Fruit fly (Drosophila melanogaster) whole organism, embryonic: ENCODE measurements around the gene vih.

Experiments used
- B-H2 ChIP-seq: fragments of 200-800 bp; sonication (Bioruptor generic); optimal IDR thresholded peaks from 2 replicates; lab custom pipeline; 2018; ENCODE audit warnings: missing biosample characterization, mild to moderate bottlenecking, missing genetic modification characterization
- Bgb ChIP-seq: fragments of 200-800 bp; sonication (Bioruptor generic); IDR thresholded peaks from 2 replicates; pipeline ENCODE4 v1.3.6; 2022; ENCODE audit warnings: missing biosample characterization, missing genetic modification characterization; ENCODE audit not compliant: partially characterized antibody
- CG10209 ChIP-seq: fragments of 200-800 bp; sonication (Bioruptor generic); optimal IDR thresholded peaks from 3 replicates; lab custom pipeline; 2017; ENCODE audit warnings: missing biosample characterization, mild to moderate bottlenecking, missing genetic modification characterization, missing genetic modification reagents
- CG10267 ChIP-seq: fragments of 200-800 bp; sonication (Bioruptor generic); optimal IDR thresholded peaks from 2 replicates; lab custom pipeline; 2018; ENCODE audit warnings: missing biosample characterization, mild to moderate bottlenecking, missing genetic modification characterization, moderate library complexity
- CG10431 ChIP-seq: fragments of 200-800 bp; sonication (Bioruptor generic); optimal IDR thresholded peaks from 3 replicates; lab custom pipeline; 2018; ENCODE audit warnings: missing biosample characterization, mild to moderate bottlenecking, missing genetic modification characterization
- CG13894 ChIP-seq: fragments of 200-800 bp; sonication (Bioruptor generic); optimal IDR thresholded peaks from 3 replicates; lab custom pipeline; 2018; ENCODE audit warnings: missing biosample characterization, mild to moderate bottlenecking, missing genetic modification characterization, moderate library complexity
- CG14014 ChIP-seq: fragments of 200-800 bp; sonication (Bioruptor generic); IDR thresholded peaks from 2 replicates; pipeline ENCODE4 v1.3.6; 2022; ENCODE audit warnings: missing biosample characterization, missing genetic modification characterization
- CG15479 ChIP-seq: fragments of 200-800 bp; sonication (Bioruptor generic); optimal IDR thresholded peaks from 3 replicates; lab custom pipeline; 2019; ENCODE audit warnings: missing biosample characterization, mild to moderate bottlenecking, missing genetic modification characterization, moderate library complexity
- CG30403 ChIP-seq: fragments of 200-800 bp; sonication (Bioruptor generic); optimal IDR thresholded peaks from 3 replicates; lab custom pipeline; 2016; ENCODE audit warnings: missing biosample characterization, missing genetic modification characterization
- CG33557 ChIP-seq: fragments of 200-800 bp; sonication (Bioruptor generic); optimal IDR thresholded peaks from 2 replicates; lab custom pipeline; 2019; ENCODE audit warnings: missing biosample characterization, mild to moderate bottlenecking, missing genetic modification characterization, moderate library complexity
- CG34422 ChIP-seq: fragments of 200-800 bp; sonication (Bioruptor generic); IDR thresholded peaks from 3 replicates; pipeline ENCODE4 v1.3.6; 2022; ENCODE audit warnings: missing biosample characterization, missing genetic modification characterization
- CG4404 ChIP-seq: fragments of 200-800 bp; sonication (Bioruptor generic); IDR thresholded peaks from 2 replicates; pipeline ENCODE4 v1.3.6; 2022; ENCODE audit warnings: missing biosample characterization, missing genetic modification characterization
- CG6683 ChIP-seq: fragments of 200-800 bp; sonication (Bioruptor generic); optimal IDR thresholded peaks from 2 replicates; lab custom pipeline; 2017; ENCODE audit warnings: missing biosample characterization, mild to moderate bottlenecking, missing genetic modification characterization, missing genetic modification reagents
- CG7357 ChIP-seq: fragments of 200-800 bp; sonication (Bioruptor generic); IDR thresholded peaks from 3 replicates; pipeline ENCODE4 v1.3.6; 2022; ENCODE audit warnings: missing biosample characterization, missing genetic modification characterization
- CG8281 ChIP-seq: fragments of 200-800 bp; sonication (Bioruptor generic); optimal IDR thresholded peaks from 2 replicates; lab custom pipeline; 2018; ENCODE audit warnings: missing biosample characterization, mild to moderate bottlenecking, missing genetic modification characterization, moderate library complexity
- CG9609 ChIP-seq: fragments of 200-800 bp; sonication (Bioruptor generic); optimal IDR thresholded peaks from 3 replicates; lab custom pipeline; 2016; ENCODE audit warnings: missing biosample characterization, missing genetic modification characterization
- CrebB ChIP-seq: fragments of 200-800 bp; sonication (Bioruptor generic); optimal IDR thresholded peaks from 3 replicates; lab custom pipeline; 2018; ENCODE audit warnings: missing biosample characterization, mild to moderate bottlenecking, missing genetic modification characterization
- Dip2 ChIP-seq: fragments of 200-800 bp; sonication (Bioruptor generic); IDR thresholded peaks from 2 replicates; pipeline ENCODE4 v1.3.6; 2022; ENCODE audit warnings: missing biosample characterization, missing genetic modification characterization
- Elba2 ChIP-seq: fragments of 200-800 bp; sonication (Bioruptor generic); optimal IDR thresholded peaks from 3 replicates; lab custom pipeline; 2016; ENCODE audit warnings: missing biosample characterization, missing genetic modification characterization
- Gug ChIP-seq: fragments of 200-800 bp; sonication (Bioruptor generic); IDR thresholded peaks from 4 replicates; pipeline ENCODE4 v1.3.6; 2022; ENCODE audit warnings: missing biosample characterization, missing genetic modification characterization
- H2.0 ChIP-seq: fragments of 200-800 bp; sonication (Bioruptor generic); IDR thresholded peaks from 2 replicates; pipeline ENCODE4 v1.3.6; 2022; ENCODE audit warnings: missing biosample characterization, missing genetic modification characterization
- Lim3 ChIP-seq: fragments of 200-800 bp; sonication (Bioruptor generic); IDR thresholded peaks from 2 replicates; pipeline ENCODE4 v1.3.6; 2022; ENCODE audit warnings: missing biosample characterization, missing genetic modification characterization
- MESR4 ChIP-seq: fragments of 200-800 bp; sonication (Bioruptor generic); optimal IDR thresholded peaks from 2 replicates; lab custom pipeline; 2018; ENCODE audit warnings: missing biosample characterization, mild to moderate bottlenecking, missing genetic modification characterization, moderate library complexity
- Mad ChIP-seq: fragments of 200-800 bp; sonication (Bioruptor generic); optimal IDR thresholded peaks from 2 replicates; lab custom pipeline; 2016; ENCODE audit warnings: missing biosample characterization, missing genetic modification characterization
- Max ChIP-seq: fragments of 200-800 bp; sonication (Bioruptor generic); optimal IDR thresholded peaks from 2 replicates; lab custom pipeline; 2016; ENCODE audit warnings: missing biosample characterization, mild to moderate bottlenecking, missing genetic modification characterization
- Med ChIP-seq: fragments of 200-800 bp; sonication (Bioruptor generic); peaks from one replicate; lab custom pipeline; 2016; ENCODE audit warnings: missing biosample characterization, missing genetic modification characterization, mild to moderate bottlenecking, inconsistent platforms, moderate library complexity
- Mes4 ChIP-seq: fragments of 200-800 bp; sonication (Bioruptor generic); optimal IDR thresholded peaks from 2 replicates; lab custom pipeline; 2016; ENCODE audit warnings: missing biosample characterization, missing genetic modification characterization
- NC2β ChIP-seq: fragments of 200-800 bp; sonication (Bioruptor generic); optimal IDR thresholded peaks from 2 replicates; lab custom pipeline; 2016; ENCODE audit warnings: missing biosample characterization, missing genetic modification characterization
- NfI ChIP-seq: fragments of 200-800 bp; sonication (Bioruptor generic); optimal IDR thresholded peaks from 3 replicates; lab custom pipeline; 2018; ENCODE audit warnings: missing biosample characterization, mild to moderate bottlenecking, missing genetic modification characterization, moderate library complexity
- Optix ChIP-seq: fragments of 200-800 bp; sonication (Bioruptor generic); IDR thresholded peaks from 3 replicates; pipeline ENCODE4 v1.3.6; 2022; ENCODE audit warnings: missing biosample characterization, missing genetic modification characterization
- Xbp1 ChIP-seq: fragments of 200-800 bp; sonication (Bioruptor generic); optimal IDR thresholded peaks from 3 replicates; lab custom pipeline; 2016; ENCODE audit warnings: missing biosample characterization, mild to moderate bottlenecking, missing genetic modification characterization
- ab ChIP-seq: fragments of 200-800 bp; sonication (Bioruptor generic); optimal IDR thresholded peaks from 2 replicates; lab custom pipeline; 2016; ENCODE audit warnings: missing biosample characterization, missing genetic modification characterization
- bowl ChIP-seq: fragments of 200-800 bp; sonication (Bioruptor generic); IDR thresholded peaks from 2 replicates; pipeline ENCODE4 v1.3.6; 2022; ENCODE audit warnings: missing biosample characterization, missing genetic modification characterization
- cas ChIP-seq: fragments of 200-800 bp; sonication (Bioruptor generic); IDR thresholded peaks from 2 replicates; pipeline ENCODE4 v1.3.6; 2022; ENCODE audit warnings: missing biosample characterization, missing genetic modification characterization
- caup ChIP-seq: fragments of 200-800 bp; sonication (Bioruptor generic); optimal IDR thresholded peaks from 3 replicates; lab custom pipeline; 2017; ENCODE audit warnings: missing biosample characterization, mild to moderate bottlenecking, missing genetic modification characterization, moderate library complexity; ENCODE audit not compliant: severe bottlenecking
- da ChIP-seq: fragments of 200-800 bp; sonication (Bioruptor generic); optimal IDR thresholded peaks from 2 replicates; lab custom pipeline; 2016; ENCODE audit warnings: missing biosample characterization, missing genetic modification characterization
- dimm ChIP-seq: fragments of 200-800 bp; sonication (Bioruptor generic); IDR thresholded peaks from 2 replicates; pipeline ENCODE4 v1.3.6; 2022; ENCODE audit warnings: missing biosample characterization, missing genetic modification characterization
- fd3F ChIP-seq: fragments of 200-800 bp; sonication (Bioruptor generic); optimal IDR thresholded peaks from 2 replicates; lab custom pipeline; 2018; ENCODE audit warnings: missing biosample characterization, mild to moderate bottlenecking, missing genetic modification characterization, moderate library complexity
- fru ChIP-seq: fragments of >200 bp; optimal IDR thresholded peaks from 2 replicates; lab custom pipeline; 2017
- grau ChIP-seq: fragments of 200-800 bp; optimal IDR thresholded peaks from 3 replicates; lab custom pipeline; 2019; ENCODE audit warnings: missing biosample characterization, mild to moderate bottlenecking, missing genetic modification characterization, moderate library complexity
- ham ChIP-seq: fragments of 200-800 bp; sonication (Bioruptor generic); IDR thresholded peaks from 2 replicates; pipeline ENCODE4 v1.3.6; 2022; ENCODE audit warnings: missing biosample characterization, missing genetic modification characterization
- hbn ChIP-seq: fragments of 200-800 bp; sonication (Bioruptor generic); IDR thresholded peaks from 2 replicates; pipeline ENCODE4 v1.3.6; 2022; ENCODE audit warnings: missing biosample characterization, missing genetic modification characterization; ENCODE audit not compliant: partially characterized antibody
- ind ChIP-seq: fragments of 200-800 bp; sonication (Bioruptor generic); optimal IDR thresholded peaks from 3 replicates; lab custom pipeline; 2016; ENCODE audit warnings: missing biosample characterization, missing genetic modification characterization
- insv ChIP-seq, 2 experiments: fragments of 200-800 bp; sonication (Bioruptor generic); optimal IDR thresholded peaks; 3 replicates each; lab custom pipeline; 2016 to 2018; ENCODE audit warnings: missing biosample characterization in 2 of 2, missing genetic modification characterization in 2 of 2
- jigr1 ChIP-seq: fragments of 200-800 bp; sonication (Bioruptor generic); IDR thresholded peaks from 3 replicates; pipeline ENCODE4 v1.3.6; 2022; ENCODE audit warnings: missing biosample characterization, missing genetic modification characterization
- nerfin-1 ChIP-seq: fragments of 200-800 bp; sonication (Bioruptor generic); optimal IDR thresholded peaks from 3 replicates; lab custom pipeline; 2019; ENCODE audit warnings: missing biosample characterization, mild to moderate bottlenecking, missing genetic modification characterization, moderate library complexity
- sisA ChIP-seq: fragments of 200-800 bp; sonication (Bioruptor generic); IDR thresholded peaks from 2 replicates; pipeline ENCODE4 v1.3.6; 2022; ENCODE audit warnings: missing biosample characterization, missing genetic modification characterization
- slou ChIP-seq: fragments of 200-800 bp; sonication (Bioruptor generic); optimal IDR thresholded peaks from 3 replicates; lab custom pipeline; 2016; ENCODE audit warnings: missing biosample characterization, missing genetic modification characterization
- sqz ChIP-seq: fragments of 200-800 bp; sonication (Bioruptor generic); optimal IDR thresholded peaks from 3 replicates; lab custom pipeline; 2018; ENCODE audit warnings: missing biosample characterization, mild to moderate bottlenecking, missing genetic modification characterization
- tin ChIP-seq: fragments of 200-800 bp; sonication (Bioruptor generic); optimal IDR thresholded peaks from 3 replicates; lab custom pipeline; 2016; ENCODE audit warnings: missing biosample characterization, missing genetic modification characterization
- ttk ChIP-seq: fragments of 200-800 bp; sonication (Bioruptor generic); IDR thresholded peaks from 2 replicates; pipeline ENCODE4 v2.1.2; 2022; ENCODE audit warnings: missing biosample characterization, missing genetic modification characterization

Gene vih

dm6 chr3L:12533392-12534070 lies 29.4 kb downstream of the vih start, which contains the start of the genes Tsf2 and CG34242 (continued):
- TF ChIP-seq tin (GFP tag; lab: Kevin White, UChicago), result peak; percentile 74
- TF ChIP-seq CG10431 (GFP tag; lab: Kevin White, UChicago), result no peak
- peak; percentile 59; the same call in 1 of the 2 replicates for TF ChIP-seq Lim3 (GFP tag; lab: Robert Waterston, UW)
- TF ChIP-seq Max (GFP tag; lab: Kevin White, UChicago), result peak; percentile 70
- TF ChIP-seq sisA (GFP tag; lab: Robert Waterston, UW), result peak; percentile 96
- TF ChIP-seq ab, result no peak
- peak; percentile 84 for TF ChIP-seq cas
- no peak for TF ChIP-seq CG13894 (tag; lab: Kevin White, UChicago)
- TF ChIP-seq nerfin-1 (tag; lab: Kevin White, UChicago), result peak; percentile 80
- TF ChIP-seq CG14014 (GFP tag; lab: Robert Waterston, UW), result peak; percentile 94
- no peak for TF ChIP-seq Dip2 (GFP tag; lab: Robert Waterston, UW)
- TF ChIP-seq CG15479, result no peak
- peak; percentile 58 for TF ChIP-seq CG6683 (GFP tag; lab: Kevin White, UChicago)
- TF ChIP-seq fd3F (GFP tag; lab: Kevin White, UChicago), result peak; percentile 6
- no peak for TF ChIP-seq NfI (GFP tag; lab: Kevin White, UChicago)
- peak; percentile 66 for TF ChIP-seq caup (GFP tag; lab: Kevin White, UChicago)
- peak; percentile 53 for TF ChIP-seq CG30403
- no peak for TF ChIP-seq insv (GFP tag; optimal IDR thresholded peaks at IDR 0.05; lab: Kevin White, UChicago)
- peak; percentile 96 for TF ChIP-seq ttk (GFP tag; lab: Robert Waterston, UW)
- peak; percentile 87 for TF ChIP-seq dimm (GFP tag; lab: Robert Waterston, UW)
- peak; percentile 74 for TF ChIP-seq Optix (GFP tag; lab: Robert Waterston, UW)
- TF ChIP-seq CG4404 (GFP tag; lab: Robert Waterston, UW), result peak; percentile 78
- TF ChIP-seq jigr1 (GFP tag; lab: Robert Waterston, UW), result peak; percentile 59; the same call in 2 of the 3 replicates
- TF ChIP-seq H2.0, result no peak
- TF ChIP-seq bowl (GFP tag; lab: Robert Waterston, UW), result peak; percentile 78
- TF ChIP-seq da (GFP tag; lab: Kevin White, UChicago), result no peak
- TF ChIP-seq fru (lab: Kevin White, UChicago), result no peak
- TF ChIP-seq CG10267 (tag; lab: Kevin White, UChicago), result peak; percentile 51
- peak; percentile 72 for TF ChIP-seq Med
- no peak for TF ChIP-seq Xbp1 (GFP tag; lab: Kevin White, UChicago)
- no peak for TF ChIP-seq CG9609
- no peak for TF ChIP-seq sqz
- no peak for TF ChIP-seq Elba2 (GFP tag; lab: Kevin White, UChicago)
- TF ChIP-seq CG7357 (GFP tag; lab: Robert Waterston, UW), result peak; percentile 91
- TF ChIP-seq CG33557 (GFP tag; lab: Kevin White, UChicago), result no peak
- peak; percentile 94 for TF ChIP-seq grau (tag; lab: Kevin White, UChicago)
- TF ChIP-seq CG10209 (GFP tag; lab: Kevin White, UChicago), result peak; percentile 4
- peak; percentile 91 for TF ChIP-seq Gug (GFP tag; lab: Robert Waterston, UW)
- TF ChIP-seq slou (GFP tag; lab: Kevin White, UChicago), result no peak
- TF ChIP-seq Mes4 (GFP tag; lab: Kevin White, UChicago), result no peak
- no peak for TF ChIP-seq Mad (GFP tag; lab: Kevin White, UChicago)
- no peak for TF ChIP-seq CrebB (tag; lab: Kevin White, UChicago)
- TF ChIP-seq MESR4 (GFP tag; lab: Kevin White, UChicago), result peak; percentile 52
- no peak for TF ChIP-seq Bgb (GFP tag; lab: Robert Waterston, UW)
- TF ChIP-seq ham (GFP tag; lab: Robert Waterston, UW), result no peak
- no peak for TF ChIP-seq NC2β (GFP tag; lab: Kevin White, UChicago)
- no peak for TF ChIP-seq hbn (GFP tag; lab: Robert Waterston, UW)
- peak; percentile 92 for TF ChIP-seq CG34422 (GFP tag; lab: Robert Waterston, UW)
- peak; percentile 91 for TF ChIP-seq ind (GFP tag; lab: Kevin White, UChicago)
- no peak for TF ChIP-seq CG8281 (tag; lab: Kevin White, UChicago)
- no peak for TF ChIP-seq B-H2 (GFP tag; lab: Kevin White, UChicago)
